Fruit fly (Drosophila melanogaster) whole organism, embryonic: Measurements from ENCODE around the gene alpha-PheRS.
A peak's percentile ranks its signal among the peaks of the same experiment; 100 is the strongest.

Experiments
- Atf3 ChIP-seq: fragments of 200-800 bp; sonication (Bioruptor generic); optimal IDR thresholded peaks from 3 replicates; lab custom pipeline; 2016; ENCODE audit warnings: missing biosample characterization, missing genetic modification characterization
- B-H1 ChIP-seq: fragments of 200-800 bp; sonication (Bioruptor generic); IDR thresholded peaks from 3 replicates; pipeline ENCODE4 v1.3.6; 2022; ENCODE audit warnings: missing biosample characterization, missing genetic modification characterization
- Blimp-1 ChIP-seq: fragments of 200-800 bp; sonication (Bioruptor generic); optimal IDR thresholded peaks from 3 replicates; lab custom pipeline; 2018; ENCODE audit warnings: missing biosample characterization, missing genetic modification characterization, mild to moderate bottlenecking, moderate library complexity, missing genetic modification reagents
- CG10209 ChIP-seq: fragments of 200-800 bp; sonication (Bioruptor generic); optimal IDR thresholded peaks from 3 replicates; lab custom pipeline; 2017; ENCODE audit warnings: missing biosample characterization, mild to moderate bottlenecking, missing genetic modification characterization, missing genetic modification reagents
- CG11398 ChIP-seq: fragments of 200-800 bp; sonication (Bioruptor generic); optimal IDR thresholded peaks from 2 replicates; lab custom pipeline; 2016; ENCODE audit warnings: missing biosample characterization, missing genetic modification characterization
- CG11695 ChIP-seq: fragments of 200-800 bp; sonication (Bioruptor generic); IDR thresholded peaks from 3 replicates; pipeline ENCODE4 v1.3.6; 2022; ENCODE audit warnings: missing biosample characterization, missing genetic modification characterization
- CG15073 ChIP-seq: fragments of 200-800 bp; sonication (Bioruptor generic); optimal IDR thresholded peaks from 2 replicates; lab custom pipeline; 2016; ENCODE audit warnings: missing biosample characterization, missing genetic modification characterization
- CG17186 ChIP-seq: fragments of 200-800 bp; sonication (Bioruptor generic); optimal IDR thresholded peaks from 3 replicates; lab custom pipeline; 2017; ENCODE audit warnings: missing biosample characterization, missing genetic modification reagents, missing genetic modification characterization
- CG2678 ChIP-seq: fragments of 200-800 bp; sonication (Bioruptor generic); optimal IDR thresholded peaks from 3 replicates; lab custom pipeline; 2019; ENCODE audit warnings: missing biosample characterization, mild to moderate bottlenecking, missing genetic modification characterization, moderate library complexity
- CG2712 ChIP-seq: fragments of 200-800 bp; optimal IDR thresholded peaks from 3 replicates; lab custom pipeline; 2019; ENCODE audit warnings: missing biosample characterization, mild to moderate bottlenecking, missing genetic modification characterization, moderate library complexity
- CG31441 ChIP-seq: fragments of 200-800 bp; sonication (Bioruptor generic); IDR thresholded peaks from 2 replicates; pipeline ENCODE4 v1.3.6; 2022; ENCODE audit warnings: missing biosample characterization, missing genetic modification characterization
- CG3995 ChIP-seq: fragments of 200-800 bp; sonication (Bioruptor generic); optimal IDR thresholded peaks from 3 replicates; lab custom pipeline; 2016; ENCODE audit warnings: missing biosample characterization, missing genetic modification characterization
- CG42726 ChIP-seq: fragments of 200-800 bp; sonication (Bioruptor generic); IDR thresholded peaks from 2 replicates; pipeline ENCODE4 v1.3.6; 2022; ENCODE audit warnings: missing biosample characterization, missing genetic modification characterization; ENCODE audit not compliant: partially characterized antibody
- CG4854 ChIP-seq: fragments of 200-800 bp; sonication (Bioruptor generic); optimal IDR thresholded peaks from 2 replicates; lab custom pipeline; 2016; ENCODE audit warnings: missing biosample characterization, missing genetic modification characterization, inconsistent platforms
- CG6765 ChIP-seq: fragments of 200-800 bp; sonication (Bioruptor generic); optimal IDR thresholded peaks from 3 replicates; lab custom pipeline; 2017; ENCODE audit warnings: missing biosample characterization, mild to moderate bottlenecking, missing genetic modification characterization
- CG6813 ChIP-seq: fragments of 200-800 bp; sonication (Bioruptor generic); optimal IDR thresholded peaks from 2 replicates; lab custom pipeline; 2017; ENCODE audit warnings: missing biosample characterization, missing genetic modification characterization, mild to moderate bottlenecking, moderate library complexity, missing genetic modification reagents
- CG6854 ChIP-seq: fragments of 200-800 bp; sonication (Bioruptor generic); optimal IDR thresholded peaks from 3 replicates; lab custom pipeline; 2017; ENCODE audit warnings: missing biosample characterization, mild to moderate bottlenecking, missing genetic modification characterization
- CG7271 ChIP-seq: fragments of 200-800 bp; sonication (Bioruptor generic); optimal IDR thresholded peaks from 2 replicates; lab custom pipeline; 2018; ENCODE audit warnings: missing biosample characterization, mild to moderate bottlenecking, missing genetic modification characterization, moderate library complexity
- CG8924 ChIP-seq: fragments of 200-800 bp; optimal IDR thresholded peaks from 3 replicates; lab custom pipeline; 2019; ENCODE audit warnings: missing biosample characterization, mild to moderate bottlenecking, missing genetic modification characterization, moderate library complexity
- Doc2 ChIP-seq: fragments of 200-800 bp; sonication (Bioruptor generic); IDR thresholded peaks from 2 replicates; pipeline ENCODE4 v1.3.6; 2022; ENCODE audit warnings: missing biosample characterization, missing genetic modification characterization
- Dref ChIP-seq: fragments of 200-800 bp; sonication (Bioruptor generic); IDR thresholded peaks from 2 replicates; pipeline ENCODE4 v1.3.6; 2022; ENCODE audit warnings: missing biosample characterization, missing genetic modification characterization
- Fer3 ChIP-seq: fragments of 200-800 bp; sonication (Bioruptor generic); optimal IDR thresholded peaks from 2 replicates; lab custom pipeline; 2018; ENCODE audit warnings: missing biosample characterization, mild to moderate bottlenecking, missing genetic modification characterization, moderate library complexity
- Gug ChIP-seq: fragments of 200-800 bp; sonication (Bioruptor generic); IDR thresholded peaks from 4 replicates; pipeline ENCODE4 v1.3.6; 2022; ENCODE audit warnings: missing biosample characterization, missing genetic modification characterization
- HHEX ChIP-seq: fragments of 200-800 bp; sonication (Bioruptor generic); optimal IDR thresholded peaks from 3 replicates; lab custom pipeline; 2017; ENCODE audit warnings: missing biosample characterization, mild to moderate bottlenecking, missing genetic modification characterization, missing genetic modification reagents
- HLH3B ChIP-seq: fragments of 200-800 bp; sonication (Bioruptor generic); IDR thresholded peaks from 2 replicates; pipeline ENCODE4 v1.3.6; 2022; ENCODE audit warnings: missing biosample characterization, missing genetic modification characterization
- Hand ChIP-seq: fragments of 200-800 bp; sonication (Bioruptor generic); optimal IDR thresholded peaks from 2 replicates; lab custom pipeline; 2017; ENCODE audit warnings: mild to moderate bottlenecking, missing biosample characterization, missing genetic modification reagents, missing genetic modification characterization
- Hsf ChIP-seq: fragments of 200-800 bp; sonication (Bioruptor generic); optimal IDR thresholded peaks from 3 replicates; lab custom pipeline; 2016; ENCODE audit warnings: missing biosample characterization, missing genetic modification characterization
- Jarid2 ChIP-seq: fragments of 200-800 bp; sonication (Bioruptor generic); optimal IDR thresholded peaks from 3 replicates; lab custom pipeline; 2017; ENCODE audit warnings: mild to moderate bottlenecking, missing biosample characterization, missing genetic modification reagents, missing genetic modification characterization
- MBD-R2 ChIP-seq: fragments of 200-800 bp; sonication (Bioruptor generic); IDR thresholded peaks from 2 replicates; pipeline ENCODE4 v1.3.6; 2022; ENCODE audit warnings: missing biosample characterization, missing genetic modification characterization
- Mrtf ChIP-seq: fragments of 200-800 bp; sonication (Bioruptor generic); IDR thresholded peaks from 3 replicates; pipeline ENCODE4 v1.3.6; 2022; ENCODE audit warnings: missing biosample characterization, missing genetic modification characterization
- Rx ChIP-seq: fragments of 200-800 bp; sonication (Bioruptor generic); IDR thresholded peaks from 2 replicates; pipeline ENCODE4 v1.3.6; 2022; ENCODE audit warnings: missing biosample characterization, missing genetic modification characterization
- Sox100B ChIP-seq: fragments of 200-800 bp; sonication (Bioruptor generic); optimal IDR thresholded peaks from 3 replicates; lab custom pipeline; 2018; ENCODE audit warnings: missing biosample characterization, mild to moderate bottlenecking, missing genetic modification characterization
- al ChIP-seq: fragments of 200-800 bp; sonication (Bioruptor generic); IDR thresholded peaks from 2 replicates; pipeline ENCODE4 v1.3.6; 2022; ENCODE audit warnings: missing biosample characterization, missing genetic modification characterization
- aop ChIP-seq: fragments of 200-800 bp; sonication (Bioruptor generic); IDR thresholded peaks from 2 replicates; pipeline ENCODE4 v1.3.6; 2022; ENCODE audit warnings: missing biosample characterization, missing genetic modification characterization
- caup ChIP-seq: fragments of 200-800 bp; sonication (Bioruptor generic); optimal IDR thresholded peaks from 3 replicates; lab custom pipeline; 2017; ENCODE audit warnings: missing biosample characterization, mild to moderate bottlenecking, missing genetic modification characterization, moderate library complexity; ENCODE audit not compliant: severe bottlenecking
- danr ChIP-seq: fragments of 200-800 bp; sonication (Bioruptor generic); IDR thresholded peaks from 2 replicates; pipeline ENCODE4 v1.3.6; 2022; ENCODE audit warnings: missing biosample characterization, missing genetic modification characterization
- dimm ChIP-seq: fragments of 200-800 bp; sonication (Bioruptor generic); IDR thresholded peaks from 2 replicates; pipeline ENCODE4 v1.3.6; 2022; ENCODE audit warnings: missing biosample characterization, missing genetic modification characterization
- dmrt11E ChIP-seq: fragments of 200-800 bp; sonication (Bioruptor generic); optimal IDR thresholded peaks from 3 replicates; lab custom pipeline; 2018; ENCODE audit warnings: missing biosample characterization, mild to moderate bottlenecking, missing genetic modification characterization, moderate library complexity
- dpn ChIP-seq, 2 experiments: fragments of 200-800 bp; sonication (Bioruptor generic); optimal IDR thresholded peaks; 3 replicates each; lab custom pipeline; 2016; ENCODE audit warnings: missing biosample characterization in 2 of 2, missing genetic modification characterization in 2 of 2
- en ChIP-seq: fragments of 200-800 bp; sonication (Bioruptor generic); optimal IDR thresholded peaks from 2 replicates; lab custom pipeline; 2016; ENCODE audit warnings: missing biosample characterization, missing genetic modification characterization
- ftz-f1 ChIP-seq: fragments of 200-800 bp; sonication (Bioruptor generic); optimal IDR thresholded peaks from 2 replicates; lab custom pipeline; 2016; ENCODE audit warnings: missing biosample characterization, missing genetic modification characterization
- gce ChIP-seq: fragments of 200-800 bp; sonication (Bioruptor generic); IDR thresholded peaks from 3 replicates; pipeline ENCODE4 v1.3.6; 2022; ENCODE audit warnings: missing biosample characterization, missing genetic modification characterization
- gcm2 ChIP-seq: fragments of 200-800 bp; sonication (Bioruptor generic); optimal IDR thresholded peaks from 2 replicates; lab custom pipeline; 2016; ENCODE audit warnings: missing biosample characterization, missing genetic modification characterization
- gsb ChIP-seq: fragments of 200-800 bp; sonication (Bioruptor generic); IDR thresholded peaks from 2 replicates; pipeline ENCODE4 v1.3.6; 2022; ENCODE audit warnings: missing biosample characterization, missing genetic modification characterization
- kah ChIP-seq: fragments of 200-800 bp; sonication (Bioruptor generic); optimal IDR thresholded peaks from 2 replicates; lab custom pipeline; 2018; ENCODE audit warnings: missing biosample characterization, mild to moderate bottlenecking, missing genetic modification characterization
- kni ChIP-seq: fragments of 200-800 bp; sonication (Bioruptor generic); optimal IDR thresholded peaks from 3 replicates; lab custom pipeline; 2017; ENCODE audit warnings: mild to moderate bottlenecking, missing biosample characterization, missing genetic modification reagents, missing genetic modification characterization
- peb ChIP-seq: fragments of 200-800 bp; sonication (Bioruptor generic); IDR thresholded peaks from 2 replicates; pipeline ENCODE4 v1.3.6; 2022; ENCODE audit warnings: missing biosample characterization, missing genetic modification characterization
- sob ChIP-seq: fragments of 200-800 bp; sonication (Bioruptor generic); IDR thresholded peaks from 2 replicates; pipeline ENCODE4 v1.3.6; 2022; ENCODE audit warnings: missing biosample characterization, missing genetic modification characterization
- vfl ChIP-seq: fragments of 200-800 bp; sonication (Bioruptor generic); optimal IDR thresholded peaks from 2 replicates; lab custom pipeline; 2016; ENCODE audit warnings: missing biosample characterization, missing genetic modification characterization
- vnd ChIP-seq: fragments of 200-800 bp; sonication (Bioruptor generic); IDR thresholded peaks from 3 replicates; pipeline ENCODE4 v1.3.6; 2022; ENCODE audit warnings: missing biosample characterization, missing genetic modification characterization; ENCODE audit not compliant: partially characterized antibody
- wdn ChIP-seq: fragments of 200-800 bp; sonication (Bioruptor generic); IDR thresholded peaks from 2 replicates; pipeline ENCODE4 v1.3.6; 2022; ENCODE audit warnings: missing biosample characterization, missing genetic modification characterization
- yki ChIP-seq: fragments of >200 bp; optimal IDR thresholded peaks from 3 replicates; lab custom pipeline; 2018

alpha-PheRS gene

DNA sequence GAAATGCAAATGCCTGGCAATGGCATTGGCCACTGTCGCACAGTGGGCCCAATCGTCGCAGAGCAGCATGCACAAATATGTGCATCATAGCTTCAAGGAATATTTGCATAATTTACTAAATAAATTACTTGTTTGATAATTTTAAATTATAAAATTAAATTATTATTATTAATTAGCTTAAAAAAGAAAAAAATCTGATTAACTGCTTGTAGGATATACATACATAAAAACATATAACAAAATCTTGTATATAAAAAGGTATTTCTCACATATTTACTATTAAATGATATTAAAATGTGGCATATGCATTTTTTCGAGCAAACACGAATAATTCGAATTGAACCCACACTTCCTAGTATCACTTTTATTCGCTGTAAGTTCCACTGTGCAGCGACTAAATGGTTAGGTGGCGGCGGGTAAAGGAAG, 20.2 kb downstream of the alpha-PheRS start (continued):
- TF ChIP-seq HLH3B = peak; percentile 33; the same call in 1 of the 2 replicates
- TF ChIP-seq Gug (GFP tag; lab: Robert Waterston, UW) = peak; percentile 34; the same call in 1 of the 4 replicates
- TF ChIP-seq Atf3 (GFP tag; lab: Kevin White, UChicago) = no peak
- TF ChIP-seq CG4854 (GFP tag; lab: Kevin White, UChicago) = no peak
- TF ChIP-seq vfl (GFP tag; lab: Kevin White, UChicago) = no peak
- no peak for TF ChIP-seq yki
- peak; percentile 79 for TF ChIP-seq CG31441 (GFP tag; lab: Robert Waterston, UW)
- TF ChIP-seq en (GFP tag; lab: Kevin White, UChicago) = no peak
- no peak for TF ChIP-seq Hand
- no peak for TF ChIP-seq Doc2 (GFP tag; lab: Robert Waterston, UW)
- no peak for TF ChIP-seq gcm2 (GFP tag; lab: Kevin White, UChicago)
- TF ChIP-seq CG11695 (GFP tag; lab: Robert Waterston, UW) = no peak
- no peak for TF ChIP-seq CG11398 (GFP tag; lab: Kevin White, UChicago)
- TF ChIP-seq kah = peak; percentile 30
- no peak for TF ChIP-seq Mrtf
- no peak for TF ChIP-seq CG7271 (tag; lab: Kevin White, UChicago)
- TF ChIP-seq Rx (GFP tag; lab: Robert Waterston, UW) = no peak
- no peak for TF ChIP-seq CG15073 (GFP tag; lab: Kevin White, UChicago)
- TF ChIP-seq dmrt11E = peak; percentile 45
- peak; percentile 12; the same call in 1 of the 3 replicates for TF ChIP-seq B-H1 (GFP tag; lab: Robert Waterston, UW)
- no peak for TF ChIP-seq CG3995 (GFP tag; lab: Kevin White, UChicago)
- no peak for TF ChIP-seq MBD-R2 (GFP tag; lab: Robert Waterston, UW)
- no peak for TF ChIP-seq danr (GFP tag; lab: Robert Waterston, UW)
- peak; percentile 22 for TF ChIP-seq CG6813 (GFP tag; lab: Kevin White, UChicago)
- TF ChIP-seq Fer3 (tag; lab: Kevin White, UChicago) = no peak
- TF ChIP-seq CG2678 (tag; lab: Kevin White, UChicago) = peak; percentile 74
- no peak for TF ChIP-seq wdn (GFP tag; lab: Robert Waterston, UW)
- no peak for TF ChIP-seq al (GFP tag; lab: Robert Waterston, UW)
- peak; percentile 77 for TF ChIP-seq CG2712
- no peak for TF ChIP-seq kni (GFP tag; lab: Kevin White, UChicago)
- TF ChIP-seq gsb (GFP tag; lab: Robert Waterston, UW) = no peak
- TF ChIP-seq ftz-f1 = no peak
- TF ChIP-seq Blimp-1 (GFP tag; lab: Kevin White, UChicago) = peak; percentile 53
- TF ChIP-seq sob (GFP tag; lab: Robert Waterston, UW) = no peak
- TF ChIP-seq CG6854 = no peak
- peak in 1 of 2 experiments; percentile 32 for TF ChIP-seq dpn (GFP tag; optimal IDR thresholded peaks at IDR 0.05; lab: Kevin White, UChicago)
- no peak for TF ChIP-seq vnd (GFP tag; lab: Robert Waterston, UW)
- TF ChIP-seq peb = no peak
- no peak for TF ChIP-seq aop (GFP tag; lab: Robert Waterston, UW)
- no peak for TF ChIP-seq Dref (GFP tag; lab: Robert Waterston, UW)
- TF ChIP-seq Jarid2 (GFP tag; lab: Kevin White, UChicago) = no peak
- peak; percentile 83 for TF ChIP-seq Sox100B (GFP tag; lab: Kevin White, UChicago)
- peak; percentile 39; the same call in 1 of the 2 replicates for TF ChIP-seq dimm (GFP tag; lab: Robert Waterston, UW)
- TF ChIP-seq CG42726 = no peak
- TF ChIP-seq CG6765 (GFP tag; lab: Kevin White, UChicago) = no peak
- no peak for TF ChIP-seq caup
- peak; percentile 26 for TF ChIP-seq HHEX (GFP tag; lab: Kevin White, UChicago)
- peak; percentile 58 for TF ChIP-seq CG8924 (tag; lab: Kevin White, UChicago)
- no peak for TF ChIP-seq Hsf (GFP tag; lab: Kevin White, UChicago)
- TF ChIP-seq CG10209 (GFP tag; lab: Kevin White, UChicago) = peak; percentile 62
- TF ChIP-seq gce (GFP tag; lab: Robert Waterston, UW) = no peak
- TF ChIP-seq CG17186 (GFP tag; lab: Kevin White, UChicago) = no peak
